Worm (Caenorhabditis elegans): Measurements from ENCODE around the gene C08F8.3.

DNA sequence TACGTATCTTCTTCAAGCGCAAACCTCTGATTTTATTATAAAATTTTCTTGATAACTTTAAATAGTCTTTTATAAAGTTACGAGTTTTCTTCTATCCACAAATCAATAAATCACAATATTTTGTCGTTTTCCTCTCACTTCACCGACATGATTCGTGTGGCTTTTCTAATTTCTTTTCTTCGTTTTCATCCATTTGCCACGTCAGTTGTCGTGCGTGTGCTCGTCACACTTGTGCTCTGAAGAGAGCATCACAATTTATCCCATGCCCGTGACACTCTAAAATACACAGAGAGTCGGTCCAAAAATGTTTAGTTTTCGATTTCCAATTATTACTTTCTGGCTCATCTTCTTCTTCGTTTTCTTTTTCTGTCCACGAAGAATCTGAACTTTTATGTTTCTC is 42.9 kb upstream of the C08F8.3 start:
- TF ChIP-seq alr-1 (tag; optimal IDR thresholded peaks at IDR 0.05) (no peak), nhr-6 (tag; optimal IDR thresholded peaks at IDR 0.05) (no peak), Y55F3AM.14 (GFP tag; optimal IDR thresholded peaks at IDR 0.05) (no peak)

All from whole organism, L2 larva.